Worm (Caenorhabditis elegans) whole organism, late embryonic: ENCODE results near the gene srm-1.

Source experiments
- ceh-31 ChIP-seq: sonication (generic microtip); optimal IDR thresholded peaks from 2 replicates; lab custom pipeline; 2016; ENCODE audit warnings: missing genetic modification characterization, missing compliant biosample characterization
- ceh-6 ChIP-seq: fragments of 200-800 bp; sonication (Bioruptor generic); optimal IDR thresholded peaks from 2 replicates; lab custom pipeline; 2018; ENCODE audit warnings: mild to moderate bottlenecking, missing genetic modification characterization, missing compliant biosample characterization
- che-1 ChIP-seq: sonication (generic microtip); optimal IDR thresholded peaks from 2 replicates; lab custom pipeline; 2016; ENCODE audit warnings: mild to moderate bottlenecking, missing genetic modification characterization, missing compliant biosample characterization
- dve-1 ChIP-seq: sonication (generic microtip); optimal IDR thresholded peaks from 2 replicates; lab custom pipeline; 2017; ENCODE audit warnings: antibody characterized with exemption, mild to moderate bottlenecking, missing genetic modification characterization, missing compliant biosample characterization
- elt-2 ChIP-seq: sonication (generic microtip); optimal IDR thresholded peaks from 2 replicates; lab custom pipeline; 2016; ENCODE audit warnings: missing genetic modification reagents, missing genetic modification characterization, missing compliant biosample characterization
- hlh-13 ChIP-seq: fragments of 200-800 bp; sonication (Bioruptor generic); optimal IDR thresholded peaks from 2 replicates; lab custom pipeline; 2018; ENCODE audit warnings: mild to moderate bottlenecking, missing genetic modification characterization, missing compliant biosample characterization
- hlh-30 ChIP-seq: sonication (generic microtip); optimal IDR thresholded peaks from 2 replicates; lab custom pipeline; 2017; ENCODE audit warnings: antibody characterized with exemption, missing genetic modification characterization, missing compliant biosample characterization; ENCODE audit not compliant: insufficient read depth
- ref-2 ChIP-seq: sonication (generic microtip); optimal IDR thresholded peaks from 2 replicates; lab custom pipeline; 2016; ENCODE audit warnings: missing genetic modification characterization, missing compliant biosample characterization
- sox-4 ChIP-seq: sonication (generic microtip); optimal IDR thresholded peaks from 2 replicates; lab custom pipeline; 2017; ENCODE audit warnings: mild to moderate bottlenecking, missing genetic modification characterization, inconsistent platforms, missing compliant biosample characterization
- unc-55 ChIP-seq: sonication (generic microtip); optimal IDR thresholded peaks from 2 replicates; lab custom pipeline; 2017; ENCODE audit warnings: missing biosample characterization, missing genetic modification reagents, missing genetic modification characterization

DNA sequence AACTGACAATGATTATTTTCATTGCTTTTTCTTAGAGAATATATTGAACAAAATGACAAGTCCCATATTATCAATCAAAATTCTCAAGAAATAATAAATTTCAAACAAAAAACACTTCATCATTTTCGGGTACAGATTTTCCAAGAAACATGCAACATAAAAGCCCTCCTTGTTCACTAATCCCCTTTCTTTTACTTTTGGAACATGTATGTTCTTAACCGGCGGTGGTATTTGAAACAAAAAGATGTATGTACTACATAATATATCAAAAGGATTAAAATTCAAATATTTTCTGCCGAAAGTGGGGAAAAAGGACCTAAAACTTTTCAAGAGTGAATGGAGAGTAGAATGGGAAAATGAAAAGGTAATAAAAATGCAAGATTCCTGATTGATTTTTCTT, 42.0 kb downstream of the srm-1 start:
- TF ChIP-seq elt-2: no peak
- no peak for TF ChIP-seq unc-55 (GFP tag; lab: Kevin White, UChicago)
- TF ChIP-seq ceh-6 (GFP tag; lab: Kevin White, UChicago): no peak
- no peak for TF ChIP-seq hlh-30 (tag; lab: Kevin White, UChicago)
- no peak for TF ChIP-seq ref-2
- TF ChIP-seq che-1 (tag; lab: Kevin White, UChicago): no peak
- no peak for TF ChIP-seq ceh-31
- no peak for TF ChIP-seq sox-4
- no peak for TF ChIP-seq dve-1 (tag; lab: Kevin White, UChicago)
- TF ChIP-seq hlh-13 (GFP tag; lab: Kevin White, UChicago): no peak
